Worm (Caenorhabditis elegans) whole organism, L1 larva: ENCODE measurements around the gene F58B3.4.
A peak's percentile ranks its signal among the peaks of the same experiment; 100 is the strongest.

Source experiments
- C16A3.4 ChIP-seq: fragments of 150-350 bp; optimal IDR thresholded peaks from 2 replicates; lab custom pipeline; 2014; ENCODE audit warnings: missing biosample characterization, missing genetic modification characterization
- Y116A8C.19 ChIP-seq: sonication (generic microtip); optimal IDR thresholded peaks from 2 replicates; lab custom pipeline; 2016; ENCODE audit warnings: missing compliant biosample characterization, missing genetic modification characterization, borderline replicate concordance
- aly-2 ChIP-seq: fragments of 150-350 bp; optimal IDR thresholded peaks from 2 replicates; lab custom pipeline; 2014; ENCODE audit warnings: missing biosample characterization, missing genetic modification characterization
- blmp-1 ChIP-seq: fragments of 150-350 bp; optimal IDR thresholded peaks from 2 replicates; lab custom pipeline; 2014; ENCODE audit warnings: missing biosample characterization, missing genetic modification characterization
- ceh-8 ChIP-seq: fragments of 200-800 bp; sonication (Bioruptor generic); optimal IDR thresholded peaks from 2 replicates; lab custom pipeline; 2018; ENCODE audit warnings: mild to moderate bottlenecking, missing genetic modification characterization, moderate library complexity, missing compliant biosample characterization
- ceh-82 ChIP-seq, 3 experiments: fragments of 150-350 bp in 1 of 3; sonication (generic microtip) in 2 of 3; optimal IDR thresholded peaks; 2 replicates each; lab custom pipeline; 2014 to 2017; ENCODE audit warnings: missing biosample characterization in 3 of 3, missing genetic modification characterization in 3 of 3
- ceh-88 ChIP-seq: fragments of 200-800 bp; sonication (Bioruptor generic); IDR thresholded peaks from 2 replicates; pipeline ENCODE4 v1.3.6; 2022; ENCODE audit warnings: missing genetic modification characterization, missing compliant biosample characterization
- ces-1 ChIP-seq: fragments of 150-350 bp; optimal IDR thresholded peaks from 2 replicates; lab custom pipeline; 2014; ENCODE audit warnings: missing biosample characterization, missing genetic modification reagents, missing genetic modification characterization
- dpl-1 ChIP-seq, 3 experiments: fragments of 150-350 bp in 2 of 3; sonication (generic microtip) in 1 of 3; optimal IDR thresholded peaks; 2 replicates each; lab custom pipeline; 2014 to 2017; ENCODE audit warnings: missing biosample characterization in 3 of 3, missing genetic modification characterization in 3 of 3, missing genetic modification reagents in 3 of 3
- dsc-1 ChIP-seq: sonication (generic microtip); optimal IDR thresholded peaks from 2 replicates; lab custom pipeline; 2016; ENCODE audit warnings: mild to moderate bottlenecking, missing genetic modification characterization, missing compliant biosample characterization
- efl-1 ChIP-seq, 4 experiments: fragments of 150-350 bp; optimal IDR thresholded peaks in 3 of 4; peaks in 1 of 4; 1 replicate in 1 of 4; 2 replicates in 3 of 4; lab custom pipeline; 2014; ENCODE audit warnings: missing biosample characterization in 2 of 4, missing genetic modification characterization in 2 of 4, missing genetic modification reagents in 2 of 4
- elt-2 ChIP-seq: sonication (generic microtip); optimal IDR thresholded peaks from 2 replicates; lab custom pipeline; 2016; ENCODE audit warnings: missing genetic modification characterization, mild to moderate bottlenecking, inconsistent platforms, missing compliant biosample characterization, missing genetic modification reagents
- elt-3 ChIP-seq, 6 experiments: fragments of 150-350 bp in 1 of 6; sonication (generic microtip); optimal IDR thresholded peaks; 2 replicates each; lab custom pipeline; 2017 to 2018; ENCODE audit warnings: missing biosample characterization in 6 of 6, missing genetic modification characterization in 6 of 6, inconsistent platforms in 1 of 6
- ets-5 ChIP-seq: fragments of 200-800 bp; sonication (Bioruptor generic); IDR thresholded peaks from 2 replicates; pipeline ENCODE4 v1.3.6; 2022; ENCODE audit warnings: missing genetic modification characterization, missing compliant biosample characterization
- fkh-10 ChIP-seq: sonication (generic microtip); optimal IDR thresholded peaks from 2 replicates; lab custom pipeline; 2017; ENCODE audit warnings: missing biosample characterization, missing genetic modification reagents, missing genetic modification characterization
- fkh-8 ChIP-seq: sonication (generic microtip); optimal IDR thresholded peaks from 2 replicates; lab custom pipeline; 2016; ENCODE audit warnings: mild to moderate bottlenecking, missing genetic modification characterization, missing compliant biosample characterization
- fos-1 ChIP-seq: fragments of 150-350 bp; optimal IDR thresholded peaks from 2 replicates; lab custom pipeline; 2014; ENCODE audit warnings: missing biosample characterization, missing genetic modification characterization
- hlh-4 ChIP-seq: sonication (generic microtip); optimal IDR thresholded peaks from 2 replicates; lab custom pipeline; 2016; ENCODE audit warnings: mild to moderate bottlenecking, missing genetic modification characterization, missing compliant biosample characterization
- jun-1 ChIP-seq: fragments of 150-350 bp; optimal IDR thresholded peaks from 2 replicates; lab custom pipeline; 2014; ENCODE audit warnings: missing biosample characterization, missing genetic modification reagents, missing genetic modification characterization
- lin-13 ChIP-seq: fragments of 150-350 bp; optimal IDR thresholded peaks from 2 replicates; lab custom pipeline; 2014; ENCODE audit warnings: missing biosample characterization, missing genetic modification reagents, missing genetic modification characterization
- lin-15B ChIP-seq: fragments of 150-350 bp; sonication (generic microtip); optimal IDR thresholded peaks from 3 replicates; lab custom pipeline; 2014; ENCODE audit warnings: missing biosample characterization, missing genetic modification characterization
- lin-35 ChIP-seq, 2 experiments: fragments of 150-350 bp; optimal IDR thresholded peaks; 2 replicates each; lab custom pipeline; 2014; ENCODE audit warnings: missing biosample characterization in 2 of 2, missing genetic modification characterization in 2 of 2, missing genetic modification reagents in 2 of 2
- lir-3 ChIP-seq: sonication (generic microtip); optimal IDR thresholded peaks from 2 replicates; lab custom pipeline; 2016; ENCODE audit warnings: mild to moderate bottlenecking, missing genetic modification characterization, moderate library complexity, missing compliant biosample characterization; ENCODE audit not compliant: poor library complexity
- lsy-2 ChIP-seq, 2 experiments: fragments of 150-350 bp; optimal IDR thresholded peaks; 2 replicates each; lab custom pipeline; 2014; ENCODE audit warnings: missing biosample characterization in 2 of 2, missing genetic modification characterization in 2 of 2
- mab-9 ChIP-seq: fragments of 200-800 bp; sonication (Bioruptor generic); IDR thresholded peaks from 2 replicates; pipeline ENCODE4 v1.3.6; 2022; ENCODE audit warnings: missing genetic modification reagents, missing genetic modification characterization, missing compliant biosample characterization
- mdl-1 ChIP-seq, 2 experiments: fragments of 150-350 bp; optimal IDR thresholded peaks; 2 replicates each; lab custom pipeline; 2014 to 2017; ENCODE audit warnings: missing biosample characterization in 2 of 2, missing genetic modification characterization in 2 of 2, inconsistent platforms in 1 of 2
- nhr-20 ChIP-seq: sonication (generic microtip); optimal IDR thresholded peaks from 2 replicates; lab custom pipeline; 2016; ENCODE audit warnings: mild to moderate bottlenecking, missing genetic modification characterization, missing compliant biosample characterization
- nhr-85 ChIP-seq: sonication (generic microtip); peaks from one replicate; lab custom pipeline; 2016; ENCODE audit warnings: missing genetic modification characterization, inconsistent platforms, missing compliant biosample characterization
- nhr-90 ChIP-seq: sonication (generic microtip); optimal IDR thresholded peaks from 2 replicates; lab custom pipeline; 2016; ENCODE audit warnings: mild to moderate bottlenecking, missing genetic modification characterization, missing compliant biosample characterization; ENCODE audit not compliant: poor library complexity
- rnt-1 ChIP-seq: sonication (generic microtip); optimal IDR thresholded peaks from 2 replicates; lab custom pipeline; 2016; ENCODE audit warnings: mild to moderate bottlenecking, missing genetic modification characterization, moderate library complexity, missing compliant biosample characterization
- skn-1 ChIP-seq: fragments of 150-350 bp; optimal IDR thresholded peaks from 2 replicates; lab custom pipeline; 2014; ENCODE audit warnings: missing biosample characterization, missing genetic modification characterization
- snu-23 ChIP-seq: sonication (generic microtip); optimal IDR thresholded peaks from 2 replicates; lab custom pipeline; 2016; ENCODE audit warnings: missing genetic modification characterization, missing compliant biosample characterization
- sox-4 ChIP-seq: sonication (generic microtip); optimal IDR thresholded peaks from 2 replicates; lab custom pipeline; 2016; ENCODE audit warnings: missing genetic modification characterization, missing compliant biosample characterization
- sup-37 ChIP-seq: fragments of 200-800 bp; sonication (Bioruptor generic); optimal IDR thresholded peaks from 2 replicates; lab custom pipeline; 2018; ENCODE audit warnings: mild to moderate bottlenecking, missing genetic modification characterization, missing compliant biosample characterization
- swsn-7 ChIP-seq: sonication (generic microtip); optimal IDR thresholded peaks from 2 replicates; lab custom pipeline; 2016; ENCODE audit warnings: missing genetic modification characterization, missing compliant biosample characterization
- tbx-2 ChIP-seq: sonication (generic microtip); optimal IDR thresholded peaks from 2 replicates; lab custom pipeline; 2016; ENCODE audit warnings: missing genetic modification characterization, missing compliant biosample characterization
- tlp-1 ChIP-seq: fragments of 150-350 bp; optimal IDR thresholded peaks from 2 replicates; lab custom pipeline; 2014; ENCODE audit warnings: missing biosample characterization, missing genetic modification characterization
- unc-130 ChIP-seq: fragments of 150-350 bp; optimal IDR thresholded peaks from 2 replicates; lab custom pipeline; 2017; ENCODE audit warnings: missing biosample characterization, missing genetic modification characterization, inconsistent platforms
- unc-86 ChIP-seq: sonication (generic microtip); optimal IDR thresholded peaks from 2 replicates; lab custom pipeline; 2016; ENCODE audit warnings: missing genetic modification characterization, missing compliant biosample characterization
- unc-98 ChIP-seq: fragments of 200-800 bp; sonication (Bioruptor generic); IDR thresholded peaks from 2 replicates; pipeline ENCODE4 v1.3.6; 2022; ENCODE audit warnings: missing genetic modification characterization, missing compliant biosample characterization

The F58B3.4 gene

DNA sequence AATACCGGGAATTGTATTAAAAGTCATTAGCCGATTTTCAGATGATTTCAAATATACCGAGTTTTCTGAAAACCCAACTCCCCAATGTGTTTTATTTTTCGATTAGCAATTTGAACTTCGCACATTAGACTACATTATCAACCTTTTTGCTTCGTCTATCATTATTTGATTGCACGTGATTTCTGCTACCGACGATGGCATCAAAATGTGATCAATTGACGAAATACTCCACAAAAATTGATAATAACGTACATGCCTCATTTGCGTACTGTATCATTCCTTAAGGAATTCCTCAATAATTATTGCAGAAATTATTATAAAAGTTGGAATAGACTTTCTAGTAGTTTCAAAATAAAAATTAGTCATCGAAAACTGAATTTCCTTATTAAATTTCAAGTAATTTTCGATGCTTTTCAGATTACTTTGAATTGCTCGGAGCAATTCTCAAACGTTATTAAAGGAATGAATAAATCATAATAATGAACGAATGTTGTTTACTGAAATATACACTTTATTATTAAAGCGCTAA lies 7.8 kb downstream of the F58B3.4 start:
- TF ChIP-seq ces-1 (GFP tag; lab: Kevin White, UChicago): no peak
- peak; percentile 38 for TF ChIP-seq nhr-20
- TF ChIP-seq fkh-10: no peak
- TF ChIP-seq elt-2 (tag; lab: Kevin White, UChicago): peak; percentile 72
- peak in 1 of 2 experiments; percentile 4 for TF ChIP-seq lin-35 (GFP tag; optimal IDR thresholded peaks at IDR 0.05; lab: Kevin White, UChicago)

ce11 chrIV:11623060-11623459 lies 8.6 kb downstream of the F58B3.4 start, which contains the start of gene lys-4:
Gene lys-4, minus strand, starts transcription at chrIV:11623174.
- TF ChIP-seq swsn-7 (tag; lab: Kevin White, UChicago): no peak
- peak; percentile 17 for TF ChIP-seq nhr-20
- TF ChIP-seq Y116A8C.19 (tag; lab: Kevin White, UChicago): no peak
- TF ChIP-seq aly-2 (tag; lab: Kevin White, UChicago): no peak
- no peak for TF ChIP-seq tlp-1 (tag; lab: Kevin White, UChicago)
- TF ChIP-seq unc-86 (tag; lab: Kevin White, UChicago): no peak
- TF ChIP-seq elt-2 (tag; lab: Kevin White, UChicago): peak; percentile 68
- TF ChIP-seq efl-1 (optimal IDR thresholded peaks at IDR 0.05; lab: Kevin White, UChicago): no peak
- peak in 1 of 2 experiments; percentile 6 for TF ChIP-seq efl-1 (GFP tag; optimal IDR thresholded peaks at IDR 0.05 in 1 of 2; lab: Kevin White, UChicago)
- no peak for TF ChIP-seq sox-4 (tag; lab: Kevin White, UChicago)
- TF ChIP-seq fos-1: no peak
- peak; percentile 39 for TF ChIP-seq jun-1 (tag; lab: Kevin White, UChicago)
- no peak for TF ChIP-seq ceh-82 (tag; optimal IDR thresholded peaks at IDR 0.05; lab: Kevin White, UChicago)

ce11 chrIV:11622336-11622735 lies 9.3 kb downstream of the F58B3.4 start:
- TF ChIP-seq skn-1 (no peak), sup-37 (no peak), unc-130 (no peak)
- TF ChIP-seq, all 84 proteins: peak for 0

DNA sequence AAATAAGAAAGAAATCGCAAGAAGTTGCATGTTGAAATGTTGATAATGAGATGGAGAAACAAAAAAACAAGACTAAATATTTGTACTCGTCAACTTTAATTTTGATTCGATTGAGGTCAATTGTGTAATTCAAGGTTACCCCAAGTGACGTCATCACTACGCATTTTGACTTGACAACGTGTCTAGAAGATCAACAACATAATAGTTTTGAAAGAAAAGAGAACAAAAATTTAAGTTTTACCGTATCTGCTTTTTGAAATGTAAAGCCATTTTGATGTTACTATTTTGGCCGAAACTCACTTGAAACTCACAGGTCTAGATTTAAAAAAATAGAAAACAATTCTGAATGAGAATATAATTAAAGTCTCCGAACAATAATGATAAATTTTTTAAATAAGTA lies 10.7 kb downstream of the F58B3.4 start, which contains the start of gene dsl-5:
Gene dsl-5, minus strand, starts transcription at position 101 of the 400 bp plus-strand sequence.
- TF ChIP-seq ceh-8 (GFP tag; lab: Kevin White, UChicago) (no peak), nhr-85 (tag; lab: Kevin White, UChicago) (peak; percentile 61)
- TF ChIP-seq, all 84 proteins: peak for 1

DNA sequence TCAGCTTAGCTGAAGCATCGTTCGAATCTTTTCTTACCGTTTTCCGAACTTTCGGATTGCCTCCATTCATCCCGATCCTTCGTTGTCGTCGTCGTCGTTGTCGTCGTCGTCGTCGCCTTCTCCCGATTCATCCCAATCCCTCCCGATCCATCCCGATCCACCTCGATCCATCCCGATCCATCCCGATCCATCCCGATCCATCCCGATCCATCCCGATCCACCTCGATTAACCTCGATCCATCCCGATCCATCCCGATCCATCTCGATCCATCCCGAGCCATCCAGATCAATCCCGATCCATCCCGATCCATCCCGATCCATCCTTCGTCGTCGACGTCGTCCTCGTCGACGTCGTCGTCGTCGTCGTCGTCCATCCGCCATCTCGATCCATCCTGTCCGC lies 15.1 kb downstream of the F58B3.4 start:
- 0 out of 2 replicates have a peak, but pooled peaks have one; percentile 56 for TF ChIP-seq ets-5 (GFP tag; lab: Robert Waterston, UW)
- TF ChIP-seq mab-9 (GFP tag; lab: Robert Waterston, UW): 0 out of 2 replicates have a peak, but pooled peaks have one; percentile 12

ce11 chrIV:11604909-11605308 lies 26.7 kb downstream of the F58B3.4 start, which contains the start of the genes ragc-1 and Y24F12A.1:
Gene ragc-1, minus strand, starts transcription at chrIV:11604933.
Gene Y24F12A.1, plus strand, starts transcription at chrIV:11605254.
- TF ChIP-seq dsc-1 (tag; lab: Kevin White, UChicago) (peak; percentile 34), fkh-8 (tag; lab: Kevin White, UChicago) (peak; percentile 22), mdl-1 (tag; optimal IDR thresholded peaks at IDR 0.05; lab: Kevin White, UChicago) (peak in 1 of 2 experiments; percentile 71), blmp-1 (peak; percentile 58), unc-86 (tag; lab: Kevin White, UChicago) (no peak), dpl-1 (GFP tag; optimal IDR thresholded peaks at IDR 0.05; lab: Kevin White, UChicago) (peak; percentile 28 to 64 (median 44)), efl-1 (optimal IDR thresholded peaks at IDR 0.05; lab: Kevin White, UChicago) (peak; percentile 28 to 48), efl-1 (GFP tag; optimal IDR thresholded peaks at IDR 0.05 in 1 of 2; lab: Kevin White, UChicago) (peak; percentile 53 to 92), hlh-4 (no peak), lin-13 (no peak), nhr-90 (tag; lab: Kevin White, UChicago) (peak; percentile 51), lir-3 (peak; percentile 26), ceh-82 (tag; optimal IDR thresholded peaks at IDR 0.05; lab: Kevin White, UChicago) (peak in 2 of 3 experiments; percentile 26 to 46), snu-23 (GFP tag; lab: Kevin White, UChicago) (peak; percentile 41), rnt-1 (tag; lab: Kevin White, UChicago) (peak; percentile 48), lin-15B (peak; percentile 13), unc-98 (GFP tag; lab: Robert Waterston, UW) (no peak), elt-3 (tag; optimal IDR thresholded peaks at IDR 0.05; lab: Kevin White, UChicago) (peak in 1 of 6 experiments; percentile 66), ceh-88 (GFP tag; lab: Robert Waterston, UW) (no peak), skn-1 (peak; percentile 54), unc-130 (peak; percentile 61), lsy-2 (tag; optimal IDR thresholded peaks at IDR 0.05; lab: Kevin White, UChicago) (peak; percentile 58 to 68), lin-35 (GFP tag; optimal IDR thresholded peaks at IDR 0.05; lab: Kevin White, UChicago) (peak; percentile 29 to 61), tbx-2 (tag; lab: Kevin White, UChicago) (peak; percentile 24), C16A3.4 (tag; lab: Kevin White, UChicago) (peak; percentile 53)
